Fruit fly (Drosophila melanogaster): ENCODE results near the gene ssp7.
"Not testable (repeated sequence)": the region's sequence is repeated elsewhere in the genome, so short reads cannot be mapped to it uniquely, and the experiment has no call there.

ssp7 gene

DNA sequence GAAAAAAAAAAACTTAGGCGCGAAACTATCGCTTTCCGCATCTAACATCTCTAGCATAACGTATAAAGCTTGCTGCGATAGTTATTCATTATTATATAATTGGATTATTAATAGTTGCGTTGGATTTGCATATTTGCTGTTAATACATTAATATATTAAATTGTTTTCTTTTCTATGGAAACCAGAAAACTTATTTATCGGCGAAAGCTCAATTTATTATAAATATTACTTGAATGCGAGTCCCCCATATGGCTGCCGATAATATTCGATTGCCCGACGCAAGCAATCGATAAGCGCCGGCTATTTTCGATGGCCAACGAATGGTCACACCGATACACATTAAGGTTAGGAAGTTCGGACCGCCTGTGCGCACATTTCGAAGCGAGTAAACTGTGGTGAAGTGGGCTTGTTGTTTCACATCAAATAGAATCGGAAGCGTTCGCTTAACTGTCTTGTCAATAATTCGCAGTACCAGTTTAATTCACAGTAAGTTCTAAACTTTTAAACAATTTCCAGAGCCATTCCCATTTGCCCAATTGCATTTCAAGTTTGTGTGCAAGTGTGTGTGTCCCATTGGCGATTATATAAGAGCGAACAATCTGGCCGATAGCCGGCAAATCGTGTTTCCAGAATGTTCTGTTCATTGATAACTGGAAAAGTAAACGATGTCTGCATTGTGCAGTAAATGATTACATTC is 31.8 kb downstream of the ssp7 start, which contains the start of gene Hsp60A:
TSS of gene Hsp60A (plus strand) at position 335 of the 697 bp plus-strand sequence.
- TF ChIP-seq CG1620 (GFP tag; optimal IDR thresholded peaks at IDR 0.05), result peak; percentile 73
- TF ChIP-seq CG33017 (tag; optimal IDR thresholded peaks at IDR 0.05), result peak; percentile 12
- no peak for TF ChIP-seq CG7045 (GFP tag; optimal IDR thresholded peaks at IDR 0.05)
- TF ChIP-seq CG5204 (GFP tag; optimal IDR thresholded peaks at IDR 0.05), result no peak
- peak; percentile 56 for TF ChIP-seq Hr96 (GFP tag; optimal IDR thresholded peaks at IDR 0.05)
- peak; percentile 33 for TF ChIP-seq toe (GFP tag; optimal IDR thresholded peaks at IDR 0.05)
- peak; percentile 61 for TF ChIP-seq ovo (GFP tag; optimal IDR thresholded peaks at IDR 0.05)
- TF ChIP-seq bab1 (GFP tag; optimal IDR thresholded peaks at IDR 0.05), result peak; percentile 84
- TF ChIP-seq CG12768 (GFP tag; optimal IDR thresholded peaks at IDR 0.05), result no peak
- TF ChIP-seq CG11617 (GFP tag; optimal IDR thresholded peaks at IDR 0.05), result no peak
- TF ChIP-seq Mnt (GFP tag; optimal IDR thresholded peaks at IDR 0.05), result no peak
- no peak for TF ChIP-seq Clk (GFP tag; optimal IDR thresholded peaks at IDR 0.05)
- TF ChIP-seq kay (GFP tag; ENCODE audit: borderline replicate concordance), result no peak
- peak; percentile 37 for TF ChIP-seq pad (GFP tag; optimal IDR thresholded peaks at IDR 0.05)
- TF ChIP-seq CG7101 (tag; optimal IDR thresholded peaks at IDR 0.05), result peak; percentile 76
- TF ChIP-seq cnc (optimal IDR thresholded peaks at IDR 0.05), result no peak
- peak; percentile 3 for TF ChIP-seq cic (GFP tag; optimal IDR thresholded peaks at IDR 0.05)
- peak; percentile 14 for TF ChIP-seq Crg-1 (GFP tag; optimal IDR thresholded peaks at IDR 0.05)
- peak; percentile 47 for TF ChIP-seq tj (GFP tag; optimal IDR thresholded peaks at IDR 0.05)
- peak; percentile 58 for TF ChIP-seq CG14711 (tag; optimal IDR thresholded peaks at IDR 0.05)

dm6 chrX:11095973-11096372 is 44.1 kb downstream of the ssp7 start, which contains the start of gene CG42249:
CG42249 (plus strand) TSS chrX:11096273.
- not testable (repeated sequence) for TF ChIP-seq CG7101 (tag; optimal IDR thresholded peaks at IDR 0.05); tj (GFP tag; optimal IDR thresholded peaks at IDR 0.05); Mnt (GFP tag; optimal IDR thresholded peaks at IDR 0.05)

DNA sequence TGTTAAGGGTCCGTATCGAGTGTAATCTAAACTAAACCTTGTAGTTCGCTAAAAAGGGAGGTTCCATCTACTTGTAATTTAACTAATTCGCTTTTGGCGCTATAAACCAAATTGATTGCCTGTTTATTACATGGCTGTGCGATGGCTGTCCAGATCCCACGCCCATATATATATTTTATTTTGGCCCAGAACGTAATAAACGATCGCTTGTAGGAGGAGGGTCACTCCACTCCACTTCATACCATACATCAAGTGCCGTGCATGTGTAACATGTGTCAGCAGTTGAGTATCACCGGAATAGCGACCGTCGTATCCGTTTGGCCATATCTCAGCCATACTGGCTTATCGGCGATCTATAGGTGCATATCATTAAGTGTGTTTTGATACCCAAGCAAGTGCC is 44.8 kb downstream of the ssp7 start:
- TF ChIP-seq Mnt (GFP tag; optimal IDR thresholded peaks at IDR 0.05), result peak; percentile 55
- no peak for TF ChIP-seq bab1 (GFP tag; optimal IDR thresholded peaks at IDR 0.05)
- peak; percentile 15 for TF ChIP-seq cic (GFP tag; optimal IDR thresholded peaks at IDR 0.05)
- TF ChIP-seq CG14711 (tag; optimal IDR thresholded peaks at IDR 0.05), result no peak
- TF ChIP-seq pad (GFP tag; optimal IDR thresholded peaks at IDR 0.05), result no peak
- TF ChIP-seq CG11617 (GFP tag; optimal IDR thresholded peaks at IDR 0.05), result no peak
- TF ChIP-seq Hr96 (GFP tag; optimal IDR thresholded peaks at IDR 0.05), result no peak
- no peak for TF ChIP-seq CG7101 (tag; optimal IDR thresholded peaks at IDR 0.05)

DNA sequence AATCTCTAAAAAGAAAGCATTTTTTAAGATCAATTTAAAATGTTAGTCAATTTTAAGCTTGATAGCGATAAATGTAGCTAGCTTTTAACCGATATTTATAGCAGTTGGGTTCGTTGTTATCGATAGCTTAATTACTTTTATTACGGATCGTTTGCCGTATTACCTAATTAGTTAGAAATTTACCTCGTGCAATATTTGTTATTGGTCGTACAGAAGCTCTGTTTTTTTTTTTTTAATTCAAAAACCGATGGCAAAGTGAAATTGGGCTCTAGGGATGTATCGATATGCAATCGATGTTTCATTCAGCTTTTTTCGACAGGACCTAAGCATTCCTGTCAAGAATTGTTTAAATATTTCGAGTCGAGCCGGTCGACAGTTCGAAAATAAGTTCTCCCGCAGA is 47.9 kb downstream of the ssp7 start, which contains the start of gene CG2061:
TSS of gene CG2061 (plus strand) at position 292 of the 400 bp plus-strand sequence.
- TF ChIP-seq bab1 (GFP tag; optimal IDR thresholded peaks at IDR 0.05) (no peak), CG5204 (GFP tag; optimal IDR thresholded peaks at IDR 0.05) (no peak), CG7101 (tag; optimal IDR thresholded peaks at IDR 0.05) (no peak), CG12768 (GFP tag; optimal IDR thresholded peaks at IDR 0.05) (no peak), toe (GFP tag; optimal IDR thresholded peaks at IDR 0.05) (no peak), CG7045 (GFP tag; optimal IDR thresholded peaks at IDR 0.05) (no peak), cic (GFP tag; optimal IDR thresholded peaks at IDR 0.05) (no peak), CG14711 (tag; optimal IDR thresholded peaks at IDR 0.05) (no peak), CG33017 (tag; optimal IDR thresholded peaks at IDR 0.05) (no peak), pad (GFP tag; optimal IDR thresholded peaks at IDR 0.05) (no peak)

DNA sequence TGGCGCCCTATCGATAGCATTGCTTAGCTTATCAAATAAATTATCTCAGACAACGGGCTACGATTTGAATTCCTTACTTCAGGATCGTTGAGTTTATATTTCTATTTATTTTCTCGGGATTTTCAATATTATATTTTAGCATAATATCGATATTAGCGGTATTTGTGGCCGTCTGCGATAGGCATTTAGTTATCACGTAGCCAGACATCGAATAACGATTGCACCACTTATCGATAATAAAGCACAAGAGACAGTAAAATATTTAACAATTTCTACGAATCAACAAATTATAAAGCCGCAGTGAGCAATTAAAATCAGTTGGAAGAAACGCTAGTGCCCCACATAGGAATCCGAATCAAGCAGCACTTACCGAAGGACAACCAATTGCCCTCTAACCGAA is 49.9 kb downstream of the ssp7 start, which contains the start of gene CG2076:
TSS of gene CG2076 (plus strand) at position 50 of the 400 bp plus-strand sequence.
- TF ChIP-seq CG1620 (GFP tag; optimal IDR thresholded peaks at IDR 0.05) (no peak), tj (GFP tag; optimal IDR thresholded peaks at IDR 0.05) (peak; percentile 16)

Measured in whole organism, adult.